Worm (Caenorhabditis elegans): ENCODE data around the gene cal-3.

ce11 chrIV:3857999-3858552 lies 23.1 kb upstream of the cal-3 start:
- TF ChIP-seq W03F9.2 (tag; optimal IDR thresholded peaks at IDR 0.05) (no peak), him-1 (tag; optimal IDR thresholded peaks at IDR 0.05) (no peak), dao-5 (tag; optimal IDR thresholded peaks at IDR 0.05) (no peak)
